Fruit fly (Drosophila melanogaster) whole organism, wandering third instar larva: ENCODE data around the gene CG11760.

Source experiments
- Abd-B ChIP-seq: fragments of >200 bp; optimal IDR thresholded peaks from 2 replicates; lab custom pipeline; 2017; ENCODE audit warnings: missing biosample characterization, missing genetic modification characterization
- CG32264 ChIP-seq: fragments of 200-800 bp; sonication (Bioruptor generic); optimal IDR thresholded peaks from 2 replicates; lab custom pipeline; 2016; ENCODE audit warnings: missing biosample characterization, missing genetic modification characterization
- CrebA ChIP-seq: fragments of 200-800 bp; sonication (Bioruptor generic); optimal IDR thresholded peaks from 2 replicates; lab custom pipeline; 2016; ENCODE audit warnings: missing biosample characterization, mild to moderate bottlenecking, missing genetic modification characterization, borderline replicate concordance
- Dfd ChIP-seq: fragments of >200 bp; optimal IDR thresholded peaks from 2 replicates; lab custom pipeline; 2017; ENCODE audit warnings: missing biosample characterization, missing genetic modification characterization
- Dif ChIP-seq: fragments of 200-275, 200-300 bp; sonication (Bioruptor generic); optimal IDR thresholded peaks from 2 replicates; lab custom pipeline; 2018; ENCODE audit warnings: missing biosample characterization, missing genetic modification characterization; ENCODE audit not compliant: partially characterized antibody
- GATAd ChIP-seq: sonication (Bioruptor generic); optimal IDR thresholded peaks from 2 replicates; lab custom pipeline; 2016; ENCODE audit warnings: missing biosample characterization, missing genetic modification characterization
- HLH106 ChIP-seq: fragments of 200-800 bp; optimal IDR thresholded peaks from 3 replicates; lab custom pipeline; 2019; ENCODE audit warnings: missing biosample characterization, mild to moderate bottlenecking, missing genetic modification characterization, moderate library complexity
- Hr78 ChIP-seq: fragments of >200 bp; optimal IDR thresholded peaks from 2 replicates; lab custom pipeline; 2017; ENCODE audit warnings: missing biosample characterization, missing genetic modification characterization
- Hr83 ChIP-seq: fragments of 200-300 bp; sonication (Bioruptor generic); optimal IDR thresholded peaks from 2 replicates; lab custom pipeline; 2016; ENCODE audit warnings: missing biosample characterization, mild to moderate bottlenecking, missing genetic modification characterization, moderate library complexity; ENCODE audit not compliant: poor library complexity, severe bottlenecking
- Jra ChIP-seq: sonication (Bioruptor generic); optimal IDR thresholded peaks from 2 replicates; lab custom pipeline; 2016; ENCODE audit warnings: missing biosample characterization, missing genetic modification characterization
- Mio ChIP-seq: sonication (Bioruptor generic); optimal IDR thresholded peaks from 2 replicates; lab custom pipeline; 2016; ENCODE audit warnings: missing biosample characterization, missing genetic modification characterization
- Myc ChIP-seq: fragments of >200 bp; optimal IDR thresholded peaks from 2 replicates; lab custom pipeline; 2017
- N ChIP-seq: fragments of >200 bp; optimal IDR thresholded peaks from 2 replicates; lab custom pipeline; 2018; ENCODE audit warnings: missing biosample characterization, missing external identifiers, missing genetic modification characterization
- OdsH ChIP-seq: fragments of 200-800 bp; sonication (Bioruptor generic); optimal IDR thresholded peaks from 2 replicates; lab custom pipeline; 2016; ENCODE audit warnings: missing biosample characterization, mild to moderate bottlenecking, missing genetic modification characterization
- Rel ChIP-seq, 2 experiments: fragments of 200-800 bp; sonication (Bioruptor generic) in 1 of 2; optimal IDR thresholded peaks; 2 replicates in 1 of 2; 3 replicates in 1 of 2; lab custom pipeline; 2016 to 2019; ENCODE audit warnings: mild to moderate bottlenecking in 2 of 2, missing biosample characterization in 2 of 2, missing genetic modification characterization in 2 of 2, moderate library complexity in 1 of 2
- Sp1 ChIP-seq: fragments of 200-800 bp; sonication (Bioruptor generic); optimal IDR thresholded peaks from 3 replicates; lab custom pipeline; 2019; ENCODE audit warnings: missing biosample characterization, mild to moderate bottlenecking, missing genetic modification characterization, moderate library complexity
- Vsx2 ChIP-seq: fragments of 200-300, 225-300 bp; sonication (Bioruptor generic); optimal IDR thresholded peaks from 2 replicates; lab custom pipeline; 2018; ENCODE audit warnings: missing biosample characterization, missing genetic modification characterization; ENCODE audit not compliant: partially characterized antibody
- br ChIP-seq: fragments of 200-800 bp; sonication (Bioruptor generic); optimal IDR thresholded peaks from 2 replicates; lab custom pipeline; 2016; ENCODE audit warnings: missing biosample characterization, missing genetic modification characterization
- dl ChIP-seq, 2 experiments: fragments of 175-275, 200-275 bp in 1 of 2; fragments of 200-275 bp in 1 of 2; sonication (Bioruptor generic); optimal IDR thresholded peaks; lab custom pipeline; 2018; ENCODE audit warnings: mild to moderate bottlenecking in 2 of 2, missing biosample characterization in 2 of 2, missing genetic modification characterization in 2 of 2, moderate library complexity in 2 of 2; ENCODE audit not compliant: partially characterized antibody in 2 of 2, insufficient read depth in 1 of 2
- dmrt93B ChIP-seq: fragments of 200-800 bp; sonication (Bioruptor generic); optimal IDR thresholded peaks from 2 replicates; lab custom pipeline; 2018; ENCODE audit warnings: missing biosample characterization, mild to moderate bottlenecking, missing genetic modification characterization
- ey ChIP-seq: fragments of 200-800 bp; sonication (Bioruptor generic); optimal IDR thresholded peaks from 2 replicates; lab custom pipeline; 2016; ENCODE audit warnings: missing biosample characterization, missing genetic modification characterization
- foxo ChIP-seq, 2 experiments: fragments of 200-800 bp; sonication (Bioruptor generic); optimal IDR thresholded peaks; 2 replicates in 1 of 2; 3 replicates in 1 of 2; lab custom pipeline; 2016 to 2017; ENCODE audit warnings: missing biosample characterization in 2 of 2, missing genetic modification characterization in 2 of 2
- fru ChIP-seq: fragments of 200-800 bp; sonication (Bioruptor generic); optimal IDR thresholded peaks from 3 replicates; lab custom pipeline; 2016; ENCODE audit warnings: missing biosample characterization, mild to moderate bottlenecking, missing genetic modification characterization
- h ChIP-seq: fragments of 200-800 bp; sonication (Bioruptor generic); optimal IDR thresholded peaks from 3 replicates; lab custom pipeline; 2016; ENCODE audit warnings: missing biosample characterization, mild to moderate bottlenecking, missing genetic modification characterization
- lola ChIP-seq: fragments of >200 bp; optimal IDR thresholded peaks from 2 replicates; lab custom pipeline; 2017; ENCODE audit warnings: missing biosample characterization, missing genetic modification characterization
- psq ChIP-seq: fragments of 200-800 bp; sonication (Bioruptor generic); optimal IDR thresholded peaks from 3 replicates; lab custom pipeline; 2017; ENCODE audit warnings: missing biosample characterization, mild to moderate bottlenecking, missing genetic modification characterization, moderate library complexity
- rgr ChIP-seq: fragments of 200-800 bp; sonication (Bioruptor generic); optimal IDR thresholded peaks from 3 replicates; lab custom pipeline; 2016; ENCODE audit warnings: missing biosample characterization, mild to moderate bottlenecking, missing genetic modification characterization
- sage ChIP-seq: fragments of 200-800 bp; sonication (Bioruptor generic); optimal IDR thresholded peaks from 2 replicates; lab custom pipeline; 2016; ENCODE audit warnings: missing biosample characterization, mild to moderate bottlenecking, missing genetic modification characterization
- tai ChIP-seq: sonication (Bioruptor generic); optimal IDR thresholded peaks from 2 replicates; lab custom pipeline; 2016; ENCODE audit warnings: missing biosample characterization, missing genetic modification characterization
- usp ChIP-seq: fragments of >200 bp; optimal IDR thresholded peaks from 2 replicates; lab custom pipeline; 2017; ENCODE audit warnings: missing biosample characterization, missing genetic modification characterization
- woc ChIP-seq: sonication (Bioruptor generic); optimal IDR thresholded peaks from 2 replicates; lab custom pipeline; 2016; ENCODE audit warnings: missing biosample characterization, mild to moderate bottlenecking, missing genetic modification characterization

CG11760 gene

DNA sequence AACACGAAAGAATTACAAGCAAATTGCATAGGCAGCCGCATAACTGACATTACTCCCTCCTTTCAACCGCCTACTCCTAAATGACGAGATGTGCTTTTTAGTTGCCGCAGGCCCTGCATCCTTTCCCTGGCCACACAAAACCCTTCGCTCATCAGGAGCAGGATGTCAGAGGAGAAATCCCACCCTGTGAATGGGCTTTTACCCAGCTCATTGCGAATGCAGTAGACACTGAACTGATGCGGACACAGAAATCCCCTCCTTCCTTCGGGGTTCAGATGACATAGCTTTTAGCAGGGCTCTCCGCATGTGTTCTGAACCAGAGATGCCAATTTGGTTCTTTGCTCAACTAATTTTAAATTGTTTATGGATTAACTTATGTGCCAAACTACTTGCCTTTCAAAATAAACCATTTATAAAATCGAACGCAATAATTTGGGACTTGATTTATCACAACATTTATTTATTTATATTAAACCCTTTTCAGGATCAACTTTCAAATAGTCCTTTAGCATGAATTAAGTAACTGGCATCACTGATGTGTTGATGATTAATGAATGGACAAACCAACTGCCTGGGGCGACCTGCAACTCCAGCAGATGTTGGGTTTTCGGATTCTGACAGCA, 20.3 kb downstream of the CG11760 start:
- TF ChIP-seq fru (GFP tag; lab: Kevin White, UChicago), result peak; percentile 65
- no peak for TF ChIP-seq Mio (GFP tag; lab: Kevin White, UChicago)
- TF ChIP-seq Myc, result no peak
- peak; percentile 45 for TF ChIP-seq h (GFP tag; lab: Kevin White, UChicago)
- TF ChIP-seq woc (GFP tag; lab: Kevin White, UChicago), result peak; percentile 36
- TF ChIP-seq dl (GFP tag; optimal IDR thresholded peaks at IDR 0.05; lab: Kevin White, UChicago; ENCODE audit: insufficient read depth in 1 of 2, partially characterized antibody in 2 of 2), result no peak
- TF ChIP-seq psq (GFP tag; lab: Kevin White, UChicago), result peak; percentile 10
- no peak for TF ChIP-seq Hr83 (GFP tag; lab: Kevin White, UChicago)
- no peak for TF ChIP-seq dmrt93B (GFP tag; lab: Kevin White, UChicago)
- peak; percentile 40 for TF ChIP-seq Sp1 (GFP tag; lab: Kevin White, UChicago)
- peak; percentile 1 for TF ChIP-seq ey (GFP tag; lab: Kevin White, UChicago)
- peak in 1 of 2 experiments; percentile 35 for TF ChIP-seq foxo (GFP tag; optimal IDR thresholded peaks at IDR 0.05; lab: Kevin White, UChicago)
- TF ChIP-seq HLH106 (tag; lab: Kevin White, UChicago), result peak; percentile 20
- no peak for TF ChIP-seq Dfd (GFP tag; lab: Kevin White, UChicago)
- TF ChIP-seq rgr (GFP tag; lab: Kevin White, UChicago), result peak; percentile 42
- TF ChIP-seq tai (GFP tag; lab: Kevin White, UChicago), result no peak
- peak; percentile 25 for TF ChIP-seq OdsH (GFP tag; lab: Kevin White, UChicago)
- no peak for TF ChIP-seq Abd-B (GFP tag; lab: Kevin White, UChicago)
- TF ChIP-seq N (GFP tag; lab: Kevin White, UChicago), result no peak
- no peak for TF ChIP-seq Jra (GFP tag; lab: Kevin White, UChicago)

DNA sequence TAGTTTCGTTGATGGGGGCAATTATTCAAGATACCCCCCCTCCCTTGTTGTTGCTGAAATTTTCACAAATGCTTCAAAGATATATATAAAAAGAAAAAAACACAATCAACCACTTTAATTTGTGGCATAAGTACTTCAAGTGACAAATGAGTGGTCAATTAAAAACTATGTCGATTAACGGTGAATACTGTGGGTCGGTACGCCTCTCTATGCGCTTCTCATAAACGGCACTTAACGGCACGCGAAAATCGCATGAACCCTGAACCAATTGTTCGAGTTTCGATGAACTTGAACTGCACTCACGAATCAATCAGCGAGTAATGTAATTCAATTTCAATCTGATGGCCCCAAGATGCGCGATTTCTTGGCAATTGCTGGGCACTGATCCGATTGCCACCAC, 21.1 kb downstream of the CG11760 start:
- TF ChIP-seq Rel (GFP tag; optimal IDR thresholded peaks at IDR 0.05; lab: Kevin White, UChicago) (no peak), Rel (tag; optimal IDR thresholded peaks at IDR 0.05; lab: Kevin White, UChicago) (no peak), Dif (no peak), ey (GFP tag; lab: Kevin White, UChicago) (no peak), Hr78 (GFP tag; lab: Kevin White, UChicago) (no peak), fru (GFP tag; lab: Kevin White, UChicago) (no peak)

DNA sequence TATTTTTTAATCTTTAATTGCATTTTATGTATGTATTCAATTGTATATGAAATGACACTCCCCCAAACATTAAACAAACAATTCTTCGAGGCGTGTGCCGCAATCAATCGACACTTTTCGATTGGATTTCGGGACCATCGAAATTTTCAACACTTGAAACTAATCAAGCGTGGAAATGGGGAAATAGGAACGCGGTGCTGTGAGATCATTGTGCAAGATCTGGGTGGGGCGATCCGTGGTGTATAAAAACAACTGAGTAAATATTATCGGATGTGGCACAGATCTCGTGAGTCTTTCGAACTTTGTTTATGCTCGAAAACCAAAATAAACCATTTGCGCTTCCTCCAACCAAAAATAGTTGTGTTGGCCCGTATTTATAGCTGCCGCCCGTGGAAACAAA, 22.2 kb downstream of the CG11760 start:
- TF ChIP-seq h (GFP tag; lab: Kevin White, UChicago), result no peak
- no peak for TF ChIP-seq woc (GFP tag; lab: Kevin White, UChicago)
- TF ChIP-seq usp (GFP tag; lab: Kevin White, UChicago), result no peak
- no peak for TF ChIP-seq Myc
- no peak for TF ChIP-seq psq (GFP tag; lab: Kevin White, UChicago)
- no peak for TF ChIP-seq dmrt93B (GFP tag; lab: Kevin White, UChicago)
- no peak for TF ChIP-seq foxo (GFP tag; optimal IDR thresholded peaks at IDR 0.05; lab: Kevin White, UChicago)
- TF ChIP-seq dl (GFP tag; optimal IDR thresholded peaks at IDR 0.05; lab: Kevin White, UChicago; ENCODE audit: insufficient read depth in 1 of 2, partially characterized antibody in 2 of 2), result no peak
- no peak for TF ChIP-seq lola (GFP tag; lab: Kevin White, UChicago)
- TF ChIP-seq GATAd (GFP tag; lab: Kevin White, UChicago), result no peak
- TF ChIP-seq fru (GFP tag; lab: Kevin White, UChicago), result no peak
- TF ChIP-seq N (GFP tag; lab: Kevin White, UChicago), result no peak
- TF ChIP-seq Vsx2, result no peak
- no peak for TF ChIP-seq OdsH (GFP tag; lab: Kevin White, UChicago)
- no peak for TF ChIP-seq Hr78 (GFP tag; lab: Kevin White, UChicago)
- no peak for TF ChIP-seq sage (GFP tag; lab: Kevin White, UChicago)
- no peak for TF ChIP-seq Dfd (GFP tag; lab: Kevin White, UChicago)
- TF ChIP-seq CG32264 (GFP tag; lab: Kevin White, UChicago), result no peak
- TF ChIP-seq rgr (GFP tag; lab: Kevin White, UChicago), result no peak
- no peak for TF ChIP-seq Hr83 (GFP tag; lab: Kevin White, UChicago)

DNA sequence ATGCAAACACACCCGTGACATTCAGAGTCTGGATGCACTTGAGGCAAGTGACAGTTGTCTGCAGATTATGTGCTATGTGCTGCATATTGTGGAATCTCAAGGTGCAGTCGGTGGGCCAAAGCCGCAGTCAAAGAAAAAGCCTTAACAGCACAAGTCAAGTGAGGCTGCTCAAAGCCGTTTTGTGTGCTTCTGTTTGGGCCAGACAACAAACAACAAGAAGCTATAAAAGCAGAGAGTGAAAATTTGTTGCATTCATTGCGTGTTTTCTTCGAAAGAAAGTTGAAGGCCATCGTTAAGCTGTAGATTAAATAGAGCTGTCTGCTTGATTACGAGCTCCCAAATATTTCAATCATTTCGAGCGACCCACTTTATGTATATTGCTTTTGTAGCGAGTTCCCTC, 22.9 kb downstream of the CG11760 start:
- TF ChIP-seq foxo (GFP tag; optimal IDR thresholded peaks at IDR 0.05; lab: Kevin White, UChicago) (no peak), Jra (GFP tag; lab: Kevin White, UChicago) (no peak), usp (GFP tag; lab: Kevin White, UChicago) (no peak), GATAd (GFP tag; lab: Kevin White, UChicago) (no peak), Sp1 (GFP tag; lab: Kevin White, UChicago) (no peak), N (GFP tag; lab: Kevin White, UChicago) (no peak), psq (GFP tag; lab: Kevin White, UChicago) (no peak), CrebA (no peak), dl (GFP tag; optimal IDR thresholded peaks at IDR 0.05; lab: Kevin White, UChicago; ENCODE audit: insufficient read depth in 1 of 2, partially characterized antibody in 2 of 2) (no peak), br (GFP tag; lab: Kevin White, UChicago) (no peak), dmrt93B (GFP tag; lab: Kevin White, UChicago) (no peak), Dif (no peak)
